Fruit fly (Drosophila melanogaster): ENCODE measurements around the gene CG2926.

CG2926 gene

dm6 chr3R:5571756-5572155, 16.4 kb downstream of the CG2926 start (continued):
- TF ChIP-seq CG17802 (tag; optimal IDR thresholded peaks at IDR 0.05) (no peak), unc-4 (GFP tag; IDR thresholded peaks at IDR 0.05; ENCODE audit: partially characterized antibody) (no peak), vvl (GFP tag; IDR thresholded peaks at IDR 0.05) (no peak), NfI (GFP tag; optimal IDR thresholded peaks at IDR 0.05) (no peak), BtbVII (GFP tag; optimal IDR thresholded peaks at IDR 0.05) (peak; percentile 8), dmrt99B (tag; optimal IDR thresholded peaks at IDR 0.05) (no peak), Awh (GFP tag; IDR thresholded peaks at IDR 0.05) (no peak), CG17612 (GFP tag; IDR thresholded peaks at IDR 0.05) (no peak), CG13287 (GFP tag; IDR thresholded peaks at IDR 0.05; ENCODE audit: partially characterized antibody) (no peak), aop (GFP tag; IDR thresholded peaks at IDR 0.05) (no peak), sens (GFP tag) (no peak), Kr (GFP tag; optimal IDR thresholded peaks at IDR 0.05) (no peak), bcd (GFP tag; optimal IDR thresholded peaks at IDR 0.05) (no peak), bigmax (GFP tag; optimal IDR thresholded peaks at IDR 0.05) (no peak), Hmx (GFP tag; optimal IDR thresholded peaks at IDR 0.05) (no peak), al (GFP tag; IDR thresholded peaks at IDR 0.05) (no peak), croc (GFP tag; conservative IDR thresholded peaks at IDR 0.05) (no peak), CG2120 (GFP tag; optimal IDR thresholded peaks at IDR 0.05) (no peak), Hey (tag; optimal IDR thresholded peaks at IDR 0.05) (peak; percentile 92), Jarid2 (GFP tag; optimal IDR thresholded peaks at IDR 0.05) (no peak), GATAe (GFP tag; conservative IDR thresholded peaks at IDR 0.05) (peak; percentile 21; the same call in 1 of the 2 replicates), danr (GFP tag; IDR thresholded peaks at IDR 0.05) (no peak), CG17912 (GFP tag; optimal IDR thresholded peaks at IDR 0.05) (no peak), tll (GFP tag; optimal IDR thresholded peaks at IDR 0.05) (no peak), CG34376 (GFP tag; optimal IDR thresholded peaks at IDR 0.05) (peak; percentile 9), CG12236 (GFP tag; optimal IDR thresholded peaks at IDR 0.05) (no peak), pnt (GFP tag; optimal IDR thresholded peaks at IDR 0.05) (no peak), CG6854 (GFP tag; optimal IDR thresholded peaks at IDR 0.05) (no peak), Adf1 (GFP tag; IDR thresholded peaks at IDR 0.05) (no peak), odd (GFP tag; optimal IDR thresholded peaks at IDR 0.05) (no peak), Taf1 (GFP tag; IDR thresholded peaks at IDR 0.05) (no peak), Hand (GFP tag; optimal IDR thresholded peaks at IDR 0.05) (no peak), sug (tag; optimal IDR thresholded peaks at IDR 0.05) (peak; percentile 97), sens-2 (GFP tag; IDR thresholded peaks at IDR 0.05) (no peak)

dm6 chr3R:5571437-5571750, 16.8 kb downstream of the CG2926 start:
- TF ChIP-seq schlank (tag; optimal IDR thresholded peaks at IDR 0.05) (no peak), jigr1 (GFP tag; IDR thresholded peaks at IDR 0.05) (no peak), CG32767 (GFP tag; IDR thresholded peaks at IDR 0.05) (peak; percentile 7; the same call in 1 of the 2 replicates), insv (GFP tag; optimal IDR thresholded peaks at IDR 0.05) (peak; percentile 17 to 85), CG4730 (GFP tag; IDR thresholded peaks at IDR 0.05) (no peak), CG32772 (GFP tag; IDR thresholded peaks at IDR 0.05) (no peak), CG2199 (GFP tag; IDR thresholded peaks at IDR 0.05) (0 out of 3 replicates have a peak, but pooled peaks have one; percentile 24), pzg (GFP tag; optimal IDR thresholded peaks at IDR 0.05) (no peak), CG17361 (GFP tag; IDR thresholded peaks at IDR 0.05) (no peak), Dp (GFP tag; optimal IDR thresholded peaks at IDR 0.05) (no peak), onecut (GFP tag; IDR thresholded peaks at IDR 0.05) (peak; percentile 41), Scr (GFP tag; IDR thresholded peaks at IDR 0.05; ENCODE audit: partially characterized antibody) (no peak), HLH3B (GFP tag; IDR thresholded peaks at IDR 0.05) (no peak), ase (GFP tag; IDR thresholded peaks at IDR 0.05) (no peak), bbx (GFP tag; IDR thresholded peaks at IDR 0.05; ENCODE audit: partially characterized antibody) (no peak), cg (GFP tag; optimal IDR thresholded peaks at IDR 0.05) (peak; percentile 14), CG11085 (GFP tag; IDR thresholded peaks at IDR 0.05) (no peak), kah (GFP tag; optimal IDR thresholded peaks at IDR 0.05) (no peak), CG3065 (GFP tag; optimal IDR thresholded peaks at IDR 0.05) (no peak), CG14050 (GFP tag; IDR thresholded peaks at IDR 0.05) (no peak)
